Worm (Caenorhabditis elegans): ENCODE results near the gene srg-1.

DNA sequence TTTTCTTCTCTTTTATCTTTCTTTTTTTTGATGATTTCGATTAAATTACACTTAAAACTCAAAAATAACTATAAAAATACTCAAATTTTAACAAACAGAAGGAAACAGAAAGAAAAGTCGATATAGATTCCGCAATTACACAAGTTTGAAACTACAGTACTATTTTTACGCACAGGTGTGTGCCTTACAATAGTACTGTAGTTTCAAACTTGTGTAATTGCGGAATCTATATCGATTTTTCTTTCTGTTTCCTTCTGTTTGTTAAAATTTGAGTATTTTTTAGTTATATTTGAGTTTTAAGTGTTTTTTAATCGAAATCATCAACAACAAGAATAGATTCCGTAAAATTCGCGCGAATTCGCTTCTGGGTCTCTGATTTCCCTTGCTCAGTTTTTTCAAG, 24.9 kb upstream of the srg-1 start:
- TF ChIP-seq pros-1 (tag; optimal IDR thresholded peaks at IDR 0.05), result no peak
- TF ChIP-seq nhr-11 (tag; optimal IDR thresholded peaks at IDR 0.05), result no peak
- TF ChIP-seq lin-11 (tag; optimal IDR thresholded peaks at IDR 0.05), result no peak
- no peak for TF ChIP-seq hlh-6 (tag; optimal IDR thresholded peaks at IDR 0.05)
- TF ChIP-seq ama-1 (optimal IDR thresholded peaks at IDR 0.05), result no peak
- TF ChIP-seq ceh-24 (tag; optimal IDR thresholded peaks at IDR 0.05), result no peak
- TF ChIP-seq sox-4 (tag; optimal IDR thresholded peaks at IDR 0.05), result no peak
- TF ChIP-seq hlh-30 (tag; optimal IDR thresholded peaks at IDR 0.05; ENCODE audit: insufficient read depth), result no peak
- no peak for TF ChIP-seq odd-2 (tag; optimal IDR thresholded peaks at IDR 0.05)
- no peak for TF ChIP-seq K02D7.2 (tag; optimal IDR thresholded peaks at IDR 0.05)
- TF ChIP-seq ets-4 (tag; optimal IDR thresholded peaks at IDR 0.05), result no peak
- TF ChIP-seq lim-6 (tag; optimal IDR thresholded peaks at IDR 0.05), result no peak
- TF ChIP-seq nhr-232 (tag; optimal IDR thresholded peaks at IDR 0.05), result no peak
- no peak for TF ChIP-seq tbx-2 (tag; optimal IDR thresholded peaks at IDR 0.05)
